Worm (Caenorhabditis elegans) whole organism, L2 larva: Measurements from ENCODE around the gene pcp-3.

Experiments
- C34F6.9 ChIP-seq: fragments of 150-350 bp; optimal IDR thresholded peaks from 2 replicates; lab custom pipeline; 2014; ENCODE audit warnings: missing biosample characterization, missing genetic modification characterization
- F13H6.1 ChIP-seq: sonication (generic microtip); optimal IDR thresholded peaks from 2 replicates; lab custom pipeline; 2016; ENCODE audit warnings: missing genetic modification characterization, missing compliant biosample characterization
- Y55F3AM.14 ChIP-seq: fragments of 200-800 bp; sonication (Bioruptor generic); optimal IDR thresholded peaks from 2 replicates; lab custom pipeline; 2018; ENCODE audit warnings: mild to moderate bottlenecking, missing genetic modification characterization, missing compliant biosample characterization
- ZK546.5 ChIP-seq: sonication (generic microtip); optimal IDR thresholded peaks from 2 replicates; lab custom pipeline; 2017; ENCODE audit warnings: missing biosample characterization, missing genetic modification characterization
- alr-1 ChIP-seq: fragments of 150-350 bp; optimal IDR thresholded peaks from 2 replicates; lab custom pipeline; 2014; ENCODE audit warnings: missing biosample characterization, missing genetic modification characterization
- aly-2 ChIP-seq: fragments of 150-350 bp; optimal IDR thresholded peaks from 2 replicates; lab custom pipeline; 2014; ENCODE audit warnings: missing biosample characterization, missing genetic modification characterization
- ama-1 ChIP-seq: fragments of 150-350 bp; optimal IDR thresholded peaks from 2 replicates; lab custom pipeline; 2018; ENCODE audit warnings: inconsistent platforms
- blmp-1 ChIP-seq: sonication (generic microtip); optimal IDR thresholded peaks from 2 replicates; lab custom pipeline; 2017; ENCODE audit warnings: missing genetic modification characterization, mild to moderate bottlenecking, missing compliant biosample characterization, antibody characterized with exemption, moderate library complexity; ENCODE audit not compliant: insufficient read depth
- ceh-82 ChIP-seq: fragments of 150-350 bp; optimal IDR thresholded peaks from 2 replicates; lab custom pipeline; 2014; ENCODE audit warnings: missing biosample characterization, missing genetic modification characterization
- crh-2 ChIP-seq: sonication (generic microtip); optimal IDR thresholded peaks from 2 replicates; lab custom pipeline; 2017; ENCODE audit warnings: missing biosample characterization, missing genetic modification characterization
- dmd-4 ChIP-seq: sonication (generic microtip); optimal IDR thresholded peaks from 2 replicates; lab custom pipeline; 2017; ENCODE audit warnings: missing biosample characterization, missing genetic modification characterization
- egl-27 ChIP-seq: sonication (generic microtip); optimal IDR thresholded peaks from 3 replicates; lab custom pipeline; 2017; ENCODE audit warnings: missing biosample characterization, missing genetic modification reagents, missing genetic modification characterization
- elt-3 ChIP-seq: sonication (generic microtip); optimal IDR thresholded peaks from 2 replicates; lab custom pipeline; 2017; ENCODE audit warnings: missing biosample characterization, missing genetic modification characterization
- fos-1 ChIP-seq: fragments of 150-350 bp; optimal IDR thresholded peaks from 2 replicates; lab custom pipeline; 2014; ENCODE audit warnings: missing biosample characterization, missing genetic modification characterization
- gmeb-1 ChIP-seq: fragments of 150-350 bp; optimal IDR thresholded peaks from 2 replicates; lab custom pipeline; 2014; ENCODE audit warnings: missing biosample characterization, missing genetic modification characterization
- lin-11 ChIP-seq: fragments of 150-350 bp; sonication (generic microtip); optimal IDR thresholded peaks from 2 replicates; lab custom pipeline; 2014; ENCODE audit warnings: missing biosample characterization, missing genetic modification characterization, inconsistent platforms, mixed read lengths
- lin-39 ChIP-seq: fragments of 150-350 bp; optimal IDR thresholded peaks from 2 replicates; lab custom pipeline; 2014; ENCODE audit warnings: missing biosample characterization, missing genetic modification reagents, missing genetic modification characterization
- lsy-2 ChIP-seq, 2 experiments: fragments of 150-350 bp in 1 of 2; sonication (generic microtip) in 1 of 2; optimal IDR thresholded peaks; 2 replicates each; lab custom pipeline; 2014 to 2017; ENCODE audit warnings: missing biosample characterization in 2 of 2, missing genetic modification characterization in 2 of 2
- mab-5 ChIP-seq: fragments of 150-350 bp; optimal IDR thresholded peaks from 2 replicates; lab custom pipeline; 2014; ENCODE audit warnings: missing biosample characterization, missing genetic modification characterization
- mbf-1 ChIP-seq: sonication (generic microtip); optimal IDR thresholded peaks from 2 replicates; lab custom pipeline; 2017; ENCODE audit warnings: missing biosample characterization, missing genetic modification characterization
- mdl-1 ChIP-seq, 2 experiments: fragments of 150-350 bp in 1 of 2; sonication (generic microtip) in 1 of 2; optimal IDR thresholded peaks; 2 replicates each; lab custom pipeline; 2017; ENCODE audit warnings: missing biosample characterization in 2 of 2, missing genetic modification characterization in 2 of 2
- nhr-10 ChIP-seq: sonication (generic microtip); optimal IDR thresholded peaks from 2 replicates; lab custom pipeline; 2017; ENCODE audit warnings: missing biosample characterization, missing genetic modification characterization
- nhr-11 ChIP-seq: fragments of 150-350 bp; optimal IDR thresholded peaks from 2 replicates; lab custom pipeline; 2014; ENCODE audit warnings: missing biosample characterization, missing genetic modification characterization
- nhr-12 ChIP-seq: fragments of 150-350 bp; optimal IDR thresholded peaks from 2 replicates; lab custom pipeline; 2014; ENCODE audit warnings: missing biosample characterization, missing genetic modification characterization
- nhr-129 ChIP-seq: fragments of 150-350 bp; optimal IDR thresholded peaks from 2 replicates; lab custom pipeline; 2014; ENCODE audit warnings: missing biosample characterization, missing genetic modification characterization
- nhr-21 ChIP-seq: fragments of 150-350 bp; optimal IDR thresholded peaks from 2 replicates; lab custom pipeline; 2014; ENCODE audit warnings: missing biosample characterization, missing genetic modification characterization
- nhr-23 ChIP-seq: fragments of 150-350 bp; optimal IDR thresholded peaks from 2 replicates; lab custom pipeline; 2014; ENCODE audit warnings: missing biosample characterization, missing genetic modification reagents, missing genetic modification characterization
- nhr-237 ChIP-seq: fragments of 150-350 bp; optimal IDR thresholded peaks from 2 replicates; lab custom pipeline; 2014; ENCODE audit warnings: missing biosample characterization, missing genetic modification characterization
- nhr-25 ChIP-seq: fragments of 150-350 bp; sonication (generic microtip); optimal IDR thresholded peaks from 3 replicates; lab custom pipeline; 2014; ENCODE audit warnings: missing biosample characterization, missing genetic modification characterization
- nhr-6 ChIP-seq: fragments of 150-350 bp; optimal IDR thresholded peaks from 2 replicates; lab custom pipeline; 2014; ENCODE audit warnings: missing biosample characterization, missing genetic modification characterization
- nhr-77 ChIP-seq: fragments of 150-350 bp; optimal IDR thresholded peaks from 2 replicates; lab custom pipeline; 2014; ENCODE audit warnings: missing biosample characterization, missing genetic modification characterization
- sem-4 ChIP-seq: fragments of 150-350 bp; optimal IDR thresholded peaks from 2 replicates; lab custom pipeline; 2014; ENCODE audit warnings: missing biosample characterization, missing genetic modification reagents, missing genetic modification characterization
- sma-3 ChIP-seq: sonication (generic microtip); optimal IDR thresholded peaks from 2 replicates; lab custom pipeline; 2016; ENCODE audit warnings: missing genetic modification reagents, missing genetic modification characterization, missing compliant biosample characterization
- sma-9 ChIP-seq, 2 experiments: fragments of 150-350 bp in 1 of 2; sonication (generic microtip) in 1 of 2; optimal IDR thresholded peaks; 2 replicates each; lab custom pipeline; 2014 to 2016; ENCODE audit warnings: missing genetic modification characterization in 2 of 2, mild to moderate bottlenecking in 1 of 2, missing biosample characterization in 1 of 2, missing compliant biosample characterization in 1 of 2, missing genetic modification reagents in 1 of 2, moderate library complexity in 1 of 2
- unc-39 ChIP-seq: fragments of 150-350 bp; optimal IDR thresholded peaks from 2 replicates; lab custom pipeline; 2014; ENCODE audit warnings: missing biosample characterization, missing genetic modification characterization
- unc-55 ChIP-seq: fragments of 150-350 bp; sonication (generic microtip); optimal IDR thresholded peaks from 3 replicates; lab custom pipeline; 2014; ENCODE audit warnings: missing biosample characterization, missing genetic modification reagents, missing genetic modification characterization
- unc-62 ChIP-seq: fragments of 150-350 bp; optimal IDR thresholded peaks from 2 replicates; lab custom pipeline; 2014; ENCODE audit warnings: missing biosample characterization, missing genetic modification reagents, missing genetic modification characterization
- zag-1 ChIP-seq: fragments of 150-350 bp; optimal IDR thresholded peaks from 2 replicates; lab custom pipeline; 2014; ENCODE audit warnings: missing biosample characterization, missing genetic modification characterization
- ztf-1 ChIP-seq: fragments of 200-800 bp; sonication (Bioruptor generic); conservative IDR thresholded peaks from 2 replicates; pipeline ENCODE4 v1.3.6; 2022; ENCODE audit warnings: missing genetic modification characterization, missing compliant biosample characterization
- ztf-11 ChIP-seq: sonication (generic microtip); optimal IDR thresholded peaks from 2 replicates; lab custom pipeline; 2017; ENCODE audit warnings: missing biosample characterization, missing genetic modification characterization
- ztf-4 ChIP-seq: fragments of 150-350 bp; optimal IDR thresholded peaks from 2 replicates; lab custom pipeline; 2014; ENCODE audit warnings: missing biosample characterization, missing genetic modification characterization

Gene pcp-3

DNA sequence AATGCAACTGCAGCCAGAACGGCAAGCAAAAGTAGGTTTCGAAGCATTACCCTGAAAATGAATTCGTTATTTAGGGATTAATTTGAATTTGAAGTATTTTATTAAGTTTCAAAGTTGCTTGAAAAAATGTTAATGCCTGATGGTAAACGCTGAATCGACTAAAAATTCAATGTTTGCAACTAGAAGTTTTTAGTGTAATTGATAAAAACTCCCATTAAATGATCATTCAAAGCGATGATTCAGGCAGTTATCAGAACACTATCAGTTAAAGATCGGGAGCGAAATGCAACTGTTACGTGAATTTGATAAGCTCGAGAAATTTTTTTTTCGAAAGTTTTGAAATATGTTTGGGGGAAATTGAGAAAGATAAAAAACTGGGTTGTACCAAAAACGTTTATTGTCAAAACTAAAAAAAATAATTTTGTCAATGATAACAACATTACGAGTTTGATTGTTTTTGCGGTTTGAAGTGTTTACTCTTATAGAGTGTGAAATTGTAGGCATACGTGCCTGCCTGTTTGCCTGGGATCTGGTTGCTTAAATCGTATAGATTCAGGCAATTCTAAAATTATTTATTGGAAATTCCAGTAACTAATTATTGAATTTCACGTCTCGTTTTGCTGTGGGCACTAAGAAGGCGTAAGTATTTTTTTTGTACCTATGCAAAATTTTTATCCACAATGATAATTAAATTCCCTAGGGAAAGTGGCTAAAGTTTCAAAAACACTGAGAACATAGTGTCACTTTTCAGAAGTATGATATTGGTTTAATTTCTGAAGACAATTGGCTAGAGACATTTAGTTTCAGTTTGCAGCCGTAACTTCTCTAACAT, at the start of gene pcp-3:
pcp-3 (minus strand) TSS at position 51 of the 832 bp plus-strand sequence.
- peak; percentile 99 for TF ChIP-seq fos-1 (tag; lab: Kevin White, UChicago)
- TF ChIP-seq gmeb-1 (tag; lab: Kevin White, UChicago) = peak; percentile 15
- TF ChIP-seq nhr-129 = no peak
- TF ChIP-seq elt-3 (tag; lab: Kevin White, UChicago) = no peak
- TF ChIP-seq ceh-82 (tag; lab: Kevin White, UChicago) = no peak
- no peak for TF ChIP-seq mbf-1 (tag; lab: Kevin White, UChicago)
- no peak for TF ChIP-seq ZK546.5 (tag; lab: Kevin White, UChicago)
- TF ChIP-seq sem-4 (tag; lab: Kevin White, UChicago) = no peak
- TF ChIP-seq ztf-4 (tag; lab: Kevin White, UChicago) = no peak
- TF ChIP-seq F13H6.1 (tag; lab: Kevin White, UChicago) = no peak
- TF ChIP-seq egl-27 = no peak
- TF ChIP-seq nhr-11 (tag; lab: Kevin White, UChicago) = no peak
- TF ChIP-seq nhr-12 (tag; lab: Kevin White, UChicago) = no peak
- peak; percentile 63 for TF ChIP-seq sma-9 (GFP tag; optimal IDR thresholded peaks at IDR 0.05; lab: Kevin White, UChicago)
- TF ChIP-seq sma-9 (tag; optimal IDR thresholded peaks at IDR 0.05; lab: Kevin White, UChicago) = no peak
- no peak for TF ChIP-seq nhr-6 (tag; lab: Kevin White, UChicago)
- no peak for TF ChIP-seq ama-1 (lab: Kevin White, UChicago)
- TF ChIP-seq unc-39 (tag; lab: Kevin White, UChicago) = no peak
- no peak for TF ChIP-seq nhr-77 (tag; lab: Kevin White, UChicago)
- no peak for TF ChIP-seq blmp-1 (tag; lab: Kevin White, UChicago)
- no peak for TF ChIP-seq nhr-21
- no peak for TF ChIP-seq zag-1 (tag; lab: Kevin White, UChicago)
- TF ChIP-seq lsy-2 (tag; optimal IDR thresholded peaks at IDR 0.05; lab: Kevin White, UChicago) = no peak
- no peak for TF ChIP-seq alr-1

DNA sequence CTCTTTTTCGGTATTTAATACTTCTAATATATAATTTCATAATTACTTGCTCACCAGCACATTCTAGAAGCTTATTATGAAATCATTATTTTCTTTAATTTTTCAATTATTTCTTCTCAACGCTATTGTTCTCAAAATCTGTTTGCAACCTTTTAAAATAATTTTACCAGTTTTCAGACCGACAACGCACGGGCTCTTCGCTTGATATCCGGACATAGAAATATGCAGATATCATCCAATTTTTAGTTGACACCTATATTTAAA, 41.1 kb upstream of the pcp-3 start, which contains the start of gene wnk-1:
wnk-1 (plus strand) TSS at position 165 of the 264 bp plus-strand sequence.
- TF ChIP-seq dmd-4 (tag; lab: Kevin White, UChicago) = no peak
- no peak for TF ChIP-seq alr-1
- TF ChIP-seq sma-3 (GFP tag; lab: Kevin White, UChicago) = no peak
- TF ChIP-seq C34F6.9 (tag; lab: Kevin White, UChicago) = no peak
- TF ChIP-seq unc-55 (GFP tag; lab: Kevin White, UChicago) = no peak
- no peak for TF ChIP-seq sem-4 (tag; lab: Kevin White, UChicago)
- no peak for TF ChIP-seq mab-5 (tag; lab: Kevin White, UChicago)
- TF ChIP-seq fos-1 (tag; lab: Kevin White, UChicago) = no peak
- no peak for TF ChIP-seq ztf-4 (tag; lab: Kevin White, UChicago)
- TF ChIP-seq gmeb-1 (tag; lab: Kevin White, UChicago) = no peak
- TF ChIP-seq ztf-11 (tag; lab: Kevin White, UChicago) = no peak
- TF ChIP-seq unc-62 (GFP tag; lab: Kevin White, UChicago) = no peak
- TF ChIP-seq lin-39 (tag; lab: Kevin White, UChicago) = no peak
- no peak for TF ChIP-seq aly-2 (tag; lab: Kevin White, UChicago)
- TF ChIP-seq nhr-25 (tag; lab: Kevin White, UChicago) = no peak

- TF ChIP-seq ztf-4 (tag; lab: Kevin White, UChicago) (no peak), fos-1 (tag; lab: Kevin White, UChicago) (peak; percentile 24)
These were observed 40.5 kb upstream of the pcp-3 start for ce11 chrIV:9199148-9199938.

- TF ChIP-seq nhr-237 (tag; lab: Kevin White, UChicago) (no peak), ztf-1 (no peak), lsy-2 (tag; optimal IDR thresholded peaks at IDR 0.05; lab: Kevin White, UChicago) (peak in 1 of 2 experiments; percentile 59), Y55F3AM.14 (peak; percentile 47), egl-27 (peak; percentile 35), sma-3 (GFP tag; lab: Kevin White, UChicago) (peak; percentile 94), gmeb-1 (tag; lab: Kevin White, UChicago) (peak; percentile 78), sma-9 (GFP tag; optimal IDR thresholded peaks at IDR 0.05; lab: Kevin White, UChicago) (peak; percentile 59), sma-9 (tag; optimal IDR thresholded peaks at IDR 0.05; lab: Kevin White, UChicago) (no peak), nhr-21 (peak; percentile 84), unc-55 (GFP tag; lab: Kevin White, UChicago) (no peak), nhr-23 (no peak), nhr-6 (tag; lab: Kevin White, UChicago) (peak; percentile 55), fos-1 (tag; lab: Kevin White, UChicago) (peak; percentile 85), mdl-1 (tag; optimal IDR thresholded peaks at IDR 0.05; lab: Kevin White, UChicago) (peak in 1 of 2 experiments; percentile 50), lin-11 (tag; lab: Kevin White, UChicago) (no peak), crh-2 (tag; lab: Kevin White, UChicago) (peak; percentile 90), unc-62 (GFP tag; lab: Kevin White, UChicago) (no peak), blmp-1 (tag; lab: Kevin White, UChicago) (peak; percentile 48), nhr-11 (tag; lab: Kevin White, UChicago) (no peak), ztf-4 (tag; lab: Kevin White, UChicago) (peak; percentile 64), ZK546.5 (tag; lab: Kevin White, UChicago) (no peak), nhr-129 (peak; percentile 88), nhr-10 (peak; percentile 1), F13H6.1 (tag; lab: Kevin White, UChicago) (peak; percentile 54)
These were observed 39.3 kb upstream of the pcp-3 start for ce11 chrIV:9198136-9198535.
